Worm (Caenorhabditis elegans): Measurements from ENCODE around the gene kqt-3.

ce11 chrII:13679775-13680320 lies 16.2 kb upstream of the kqt-3 start:
- TF ChIP-seq sdc-2 (tag; optimal IDR thresholded peaks at IDR 0.05) (no peak), pat-9 (tag; optimal IDR thresholded peaks at IDR 0.05) (no peak), ets-4 (tag; optimal IDR thresholded peaks at IDR 0.05) (no peak), hlh-30 (tag; optimal IDR thresholded peaks at IDR 0.05; ENCODE audit: insufficient read depth) (no peak), elt-2 (tag; optimal IDR thresholded peaks at IDR 0.05) (no peak), fax-1 (tag; optimal IDR thresholded peaks at IDR 0.05) (no peak), ama-1 (optimal IDR thresholded peaks at IDR 0.05) (no peak), unc-42 (tag; optimal IDR thresholded peaks at IDR 0.05) (no peak)

Measured in whole organism, late embryonic.